Fruit fly (Drosophila melanogaster): Measurements from ENCODE around the gene Hipk.

The Hipk gene

DNA sequence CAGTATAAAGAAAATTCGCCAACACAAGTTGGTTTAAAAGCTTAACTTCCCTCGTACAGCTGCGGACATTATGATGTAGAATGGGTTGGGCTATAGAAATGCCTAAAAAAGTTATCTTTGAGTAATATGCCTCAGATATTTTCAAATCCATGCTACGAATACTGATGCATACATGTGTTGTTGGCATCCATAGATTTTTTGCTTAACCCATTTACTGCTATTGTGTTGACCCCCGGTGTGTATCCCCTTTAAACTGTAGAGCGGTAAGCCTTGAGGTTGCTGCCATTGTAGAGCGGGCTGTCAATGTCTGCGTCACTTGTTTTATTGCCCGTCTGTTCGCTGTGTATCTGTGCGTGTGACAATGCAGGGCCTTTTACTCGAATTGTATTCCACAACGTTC lies 10.1 kb downstream of the Hipk start (continued):
- TF ChIP-seq chn (GFP tag; optimal IDR thresholded peaks at IDR 0.05) (peak; percentile 69), chif (GFP tag; optimal IDR thresholded peaks at IDR 0.05) (peak; percentile 54 to 70), CG8359 (GFP tag; optimal IDR thresholded peaks at IDR 0.05; ENCODE audit: borderline replicate concordance) (no peak), Drgx (GFP tag; IDR thresholded peaks at IDR 0.05) (peak; percentile 88), Blimp-1 (GFP tag; optimal IDR thresholded peaks at IDR 0.05) (peak; percentile 70), CG17829 (tag; optimal IDR thresholded peaks at IDR 0.05) (peak; percentile 40), Sry-β (GFP tag; optimal IDR thresholded peaks at IDR 0.05) (no peak), chm (GFP tag; IDR thresholded peaks at IDR 0.05) (peak; percentile 70; the same call in 1 of the 2 replicates), wor (GFP tag; IDR thresholded peaks at IDR 0.05) (peak; percentile 43), CG18476 (GFP tag; optimal IDR thresholded peaks at IDR 0.05) (peak; percentile 45), CG6175 (GFP tag; IDR thresholded peaks at IDR 0.05) (no peak; the same call in 2 of the 3 replicates), CG4617 (GFP tag; optimal IDR thresholded peaks at IDR 0.05; ENCODE audit: borderline replicate concordance) (peak; percentile 20), Dfd (GFP tag; optimal IDR thresholded peaks at IDR 0.05) (no peak), CG17802 (tag; optimal IDR thresholded peaks at IDR 0.05) (peak; percentile 6), wdn (GFP tag; IDR thresholded peaks at IDR 0.05) (peak; percentile 64; the same call in 1 of the 2 replicates), Max (GFP tag; optimal IDR thresholded peaks at IDR 0.05) (peak; percentile 37), CG15514 (GFP tag; optimal IDR thresholded peaks at IDR 0.05) (peak; percentile 73), CG14441 (GFP tag; IDR thresholded peaks at IDR 0.05) (peak; percentile 82), trh (GFP tag; optimal IDR thresholded peaks at IDR 0.05) (no peak), ash1 (GFP tag; optimal IDR thresholded peaks at IDR 0.05) (no peak), B-H1 (GFP tag; IDR thresholded peaks at IDR 0.05) (peak; percentile 68), HmgD (GFP tag; optimal IDR thresholded peaks at IDR 0.05) (peak; percentile 45), CG7928 (GFP tag; optimal IDR thresholded peaks at IDR 0.05) (peak; percentile 40), CG9727 (GFP tag; optimal IDR thresholded peaks at IDR 0.05) (peak; percentile 58), z (GFP tag; IDR thresholded peaks at IDR 0.05) (no peak), Opbp (GFP tag; IDR thresholded peaks at IDR 0.05; ENCODE audit: partially characterized antibody) (no peak), CG10274 (GFP tag; optimal IDR thresholded peaks at IDR 0.05) (peak; percentile 45), YL-1 (GFP tag; optimal IDR thresholded peaks at IDR 0.05) (no peak), zfh2 (GFP tag; optimal IDR thresholded peaks at IDR 0.05) (peak; percentile 67), CHES-1-like (GFP tag; optimal IDR thresholded peaks at IDR 0.05) (peak; percentile 69), CG1024 (GFP tag; IDR thresholded peaks at IDR 0.05) (0 out of 2 replicates have a peak, but pooled peaks have one; percentile 11), Hr39 (optimal IDR thresholded peaks at IDR 0.05) (no peak), Atf6 (GFP tag; IDR thresholded peaks at IDR 0.05) (peak; percentile 72), sr (GFP tag; IDR thresholded peaks at IDR 0.05) (no peak; the same call in 2 of the 3 replicates), MBD-R2 (GFP tag; IDR thresholded peaks at IDR 0.05) (peak; percentile 52; the same call in 1 of the 2 replicates), so (GFP tag; IDR thresholded peaks at IDR 0.05) (peak; percentile 83), CG11723 (GFP tag; optimal IDR thresholded peaks at IDR 0.05) (peak; percentile 41), MTF-1 (GFP tag; optimal IDR thresholded peaks at IDR 0.05; ENCODE audit: borderline replicate concordance) (peak; percentile 49), wek (GFP tag; optimal IDR thresholded peaks at IDR 0.05) (peak; percentile 35), tll (GFP tag; optimal IDR thresholded peaks at IDR 0.05) (no peak), bsh (GFP tag; optimal IDR thresholded peaks at IDR 0.05) (peak; percentile 17 to 68), CG3407 (GFP tag; optimal IDR thresholded peaks at IDR 0.05) (peak; percentile 48), peb (GFP tag; IDR thresholded peaks at IDR 0.05) (peak; percentile 55; the same call in 1 of the 2 replicates), kah (GFP tag; optimal IDR thresholded peaks at IDR 0.05) (peak; percentile 38), CG9609 (GFP tag; optimal IDR thresholded peaks at IDR 0.05) (peak; percentile 77), CG2889 (GFP tag; IDR thresholded peaks at IDR 0.05) (peak; percentile 56; the same call in 1 of the 3 replicates), H2.0 (GFP tag; IDR thresholded peaks at IDR 0.05) (peak; percentile 74), CG17568 (GFP tag; optimal IDR thresholded peaks at IDR 0.05) (peak; percentile 22), Awh (GFP tag; IDR thresholded peaks at IDR 0.05) (peak; percentile 79), CG6683 (GFP tag; optimal IDR thresholded peaks at IDR 0.05) (peak; percentile 42)

All from whole organism, embryonic.